Worm (Caenorhabditis elegans): ENCODE data around the gene Y110A2AR.1.

The Y110A2AR.1 gene

ce11 chrII:2966350-2966749 is 46.8 kb downstream of the Y110A2AR.1 start:
- TF ChIP-seq sox-2 (GFP tag; IDR thresholded peaks at IDR 0.05) (no peak), lin-11 (tag; optimal IDR thresholded peaks at IDR 0.05) (no peak), ceh-6 (GFP tag; optimal IDR thresholded peaks at IDR 0.05) (no peak), zip-5 (tag; optimal IDR thresholded peaks at IDR 0.05) (no peak), unc-42 (tag; optimal IDR thresholded peaks at IDR 0.05) (peak; percentile 1), ceh-30 (tag; optimal IDR thresholded peaks at IDR 0.05) (no peak), hlh-6 (tag; optimal IDR thresholded peaks at IDR 0.05) (no peak)

- no peak for TF ChIP-seq pros-1 (tag; optimal IDR thresholded peaks at IDR 0.05)
- TF ChIP-seq mec-3 (tag; optimal IDR thresholded peaks at IDR 0.05; ENCODE audit: borderline replicate concordance) = no peak
- TF ChIP-seq madf-2 (tag; optimal IDR thresholded peaks at IDR 0.05) = no peak
- TF ChIP-seq tbx-7 (tag; optimal IDR thresholded peaks at IDR 0.05) = no peak
- no peak for TF ChIP-seq ama-1 (optimal IDR thresholded peaks at IDR 0.05)
- TF ChIP-seq ref-2 (tag; optimal IDR thresholded peaks at IDR 0.05) = no peak
- TF ChIP-seq nhr-11 (tag; optimal IDR thresholded peaks at IDR 0.05) = no peak
- TF ChIP-seq nhr-232 (tag; optimal IDR thresholded peaks at IDR 0.05) = no peak
- no peak for TF ChIP-seq K09A11.1 (tag; optimal IDR thresholded peaks at IDR 0.05; ENCODE audit: insufficient read depth)
- no peak for TF ChIP-seq pha-4 (tag; optimal IDR thresholded peaks at IDR 0.05)
- no peak for TF ChIP-seq ceh-19 (GFP tag; optimal IDR thresholded peaks at IDR 0.05)
- no peak for TF ChIP-seq T23F11.4 (GFP tag; optimal IDR thresholded peaks at IDR 0.05)
- TF ChIP-seq ceh-30 (tag; optimal IDR thresholded peaks at IDR 0.05) = no peak
These were observed 47.6 kb downstream of the Y110A2AR.1 start for ce11 chrII:2967064-2967463.
